Worm (Caenorhabditis elegans) whole organism, L2 larva: ENCODE results near the gene fntb-1.

ENCODE experiments used
- C34F6.9 ChIP-seq: fragments of 150-350 bp; optimal IDR thresholded peaks from 2 replicates; lab custom pipeline; 2014; ENCODE audit warnings: missing biosample characterization, missing genetic modification characterization
- R02D3.7 ChIP-seq: fragments of 150-350 bp; optimal IDR thresholded peaks from 2 replicates; lab custom pipeline; 2014; ENCODE audit warnings: missing biosample characterization, missing genetic modification characterization
- ZK546.5 ChIP-seq: sonication (generic microtip); optimal IDR thresholded peaks from 2 replicates; lab custom pipeline; 2017; ENCODE audit warnings: missing biosample characterization, missing genetic modification characterization
- alr-1 ChIP-seq: fragments of 150-350 bp; optimal IDR thresholded peaks from 2 replicates; lab custom pipeline; 2014; ENCODE audit warnings: missing biosample characterization, missing genetic modification characterization
- fos-1 ChIP-seq: fragments of 150-350 bp; optimal IDR thresholded peaks from 2 replicates; lab custom pipeline; 2014; ENCODE audit warnings: missing biosample characterization, missing genetic modification characterization
- gmeb-1 ChIP-seq: fragments of 150-350 bp; optimal IDR thresholded peaks from 2 replicates; lab custom pipeline; 2014; ENCODE audit warnings: missing biosample characterization, missing genetic modification characterization
- lsy-2 ChIP-seq, 2 experiments: fragments of 150-350 bp in 1 of 2; sonication (generic microtip) in 1 of 2; optimal IDR thresholded peaks; 2 replicates each; lab custom pipeline; 2014 to 2017; ENCODE audit warnings: missing biosample characterization in 2 of 2, missing genetic modification characterization in 2 of 2
- mab-5 ChIP-seq: fragments of 150-350 bp; optimal IDR thresholded peaks from 2 replicates; lab custom pipeline; 2014; ENCODE audit warnings: missing biosample characterization, missing genetic modification characterization
- mdl-1 ChIP-seq, 2 experiments: fragments of 150-350 bp in 1 of 2; sonication (generic microtip) in 1 of 2; optimal IDR thresholded peaks; 2 replicates each; lab custom pipeline; 2017; ENCODE audit warnings: missing biosample characterization in 2 of 2, missing genetic modification characterization in 2 of 2
- nhr-12 ChIP-seq: fragments of 150-350 bp; optimal IDR thresholded peaks from 2 replicates; lab custom pipeline; 2014; ENCODE audit warnings: missing biosample characterization, missing genetic modification characterization
- sem-4 ChIP-seq: fragments of 150-350 bp; optimal IDR thresholded peaks from 2 replicates; lab custom pipeline; 2014; ENCODE audit warnings: missing biosample characterization, missing genetic modification reagents, missing genetic modification characterization
- skn-1 ChIP-seq: sonication (generic microtip); optimal IDR thresholded peaks from 2 replicates; lab custom pipeline; 2017; ENCODE audit warnings: missing biosample characterization, missing genetic modification characterization
- zag-1 ChIP-seq: fragments of 150-350 bp; optimal IDR thresholded peaks from 2 replicates; lab custom pipeline; 2014; ENCODE audit warnings: missing biosample characterization, missing genetic modification characterization

- TF ChIP-seq mdl-1 (tag; optimal IDR thresholded peaks at IDR 0.05; lab: Kevin White, UChicago) (no peak), alr-1 (tag; lab: Kevin White, UChicago) (no peak), sem-4 (no peak), fos-1 (no peak), zag-1 (tag; lab: Kevin White, UChicago) (no peak), gmeb-1 (tag; lab: Kevin White, UChicago) (no peak), lsy-2 (tag; optimal IDR thresholded peaks at IDR 0.05; lab: Kevin White, UChicago) (no peak), R02D3.7 (tag; lab: Kevin White, UChicago) (no peak), ZK546.5 (tag; lab: Kevin White, UChicago) (no peak), mab-5 (tag; lab: Kevin White, UChicago) (no peak), skn-1 (no peak), C34F6.9 (tag; lab: Kevin White, UChicago) (no peak), nhr-12 (tag; lab: Kevin White, UChicago) (no peak)
These were observed 38.7 kb upstream of the fntb-1 start, which contains the start of gene gnrr-2 for ce11 chrV:14408774-14409173.
